Fruit fly (Drosophila melanogaster) whole organism, embryonic: ENCODE data around the gene h-cup.

ENCODE experiments used
- Abd-B ChIP-seq: fragments of 200-800 bp; sonication (Bioruptor generic); optimal IDR thresholded peaks from 2 replicates; lab custom pipeline; 2018; ENCODE audit warnings: missing biosample characterization, mild to moderate bottlenecking, missing genetic modification characterization, moderate library complexity
- B-H2 ChIP-seq: fragments of 200-800 bp; sonication (Bioruptor generic); optimal IDR thresholded peaks from 2 replicates; lab custom pipeline; 2018; ENCODE audit warnings: missing biosample characterization, mild to moderate bottlenecking, missing genetic modification characterization
- Blimp-1 ChIP-seq: fragments of 200-800 bp; sonication (Bioruptor generic); optimal IDR thresholded peaks from 3 replicates; lab custom pipeline; 2018; ENCODE audit warnings: missing biosample characterization, missing genetic modification characterization, mild to moderate bottlenecking, moderate library complexity, missing genetic modification reagents
- CG10654 ChIP-seq: fragments of 200-800 bp; sonication (Bioruptor generic); optimal IDR thresholded peaks from 2 replicates; lab custom pipeline; 2016; ENCODE audit warnings: missing biosample characterization, missing genetic modification characterization
- CG11456 ChIP-seq: fragments of 200-800 bp; sonication (Bioruptor generic); IDR thresholded peaks from 3 replicates; pipeline ENCODE4 v1.3.6; 2022; ENCODE audit warnings: missing biosample characterization, missing genetic modification characterization
- CG12155 ChIP-seq: fragments of 200-800 bp; sonication (Bioruptor generic); optimal IDR thresholded peaks from 3 replicates; lab custom pipeline; 2016; ENCODE audit warnings: missing biosample characterization, missing genetic modification characterization
- CG13296 ChIP-seq: fragments of 200-800 bp; sonication (Bioruptor generic); optimal IDR thresholded peaks from 3 replicates; lab custom pipeline; 2018; ENCODE audit warnings: missing biosample characterization, mild to moderate bottlenecking, missing genetic modification characterization
- CG13424 ChIP-seq: fragments of 200-800 bp; sonication (Bioruptor generic); optimal IDR thresholded peaks from 2 replicates; lab custom pipeline; 2019; ENCODE audit warnings: missing biosample characterization, mild to moderate bottlenecking, missing genetic modification characterization, moderate library complexity
- CG15011 ChIP-seq: fragments of 200-800 bp; sonication (Bioruptor generic); optimal IDR thresholded peaks from 3 replicates; lab custom pipeline; 2018; ENCODE audit warnings: missing biosample characterization, mild to moderate bottlenecking, missing genetic modification characterization
- CG1602 ChIP-seq: fragments of 200-800 bp; sonication (Bioruptor generic); optimal IDR thresholded peaks from 3 replicates; lab custom pipeline; 2016; ENCODE audit warnings: missing biosample characterization, missing genetic modification characterization
- CG16779 ChIP-seq: fragments of 200-800 bp; sonication (Bioruptor generic); IDR thresholded peaks from 2 replicates; pipeline ENCODE4 v1.3.6; 2022; ENCODE audit warnings: missing biosample characterization, missing genetic modification characterization
- CG34422 ChIP-seq: fragments of 200-800 bp; sonication (Bioruptor generic); IDR thresholded peaks from 3 replicates; pipeline ENCODE4 v1.3.6; 2022; ENCODE audit warnings: missing biosample characterization, missing genetic modification characterization
- CG4730 ChIP-seq: fragments of 200-800 bp; sonication (Bioruptor generic); IDR thresholded peaks from 2 replicates; pipeline ENCODE4 v1.3.6; 2022; ENCODE audit warnings: missing biosample characterization, missing genetic modification characterization
- CG5180 ChIP-seq: fragments of 200-800 bp; sonication (Bioruptor generic); optimal IDR thresholded peaks from 3 replicates; lab custom pipeline; 2017; ENCODE audit warnings: missing biosample characterization, missing genetic modification characterization, mild to moderate bottlenecking, moderate library complexity, missing genetic modification reagents
- CG8388 ChIP-seq: fragments of 200-800 bp; sonication (Bioruptor generic); optimal IDR thresholded peaks from 2 replicates; lab custom pipeline; 2019; ENCODE audit warnings: missing biosample characterization, mild to moderate bottlenecking, missing genetic modification characterization, moderate library complexity
- CG9437 ChIP-seq: fragments of 200-800 bp; sonication (Bioruptor generic); optimal IDR thresholded peaks from 2 replicates; lab custom pipeline; 2018; ENCODE audit warnings: missing biosample characterization, mild to moderate bottlenecking, missing genetic modification characterization
- CG9817 ChIP-seq: fragments of 200-800 bp; sonication (Bioruptor generic); optimal IDR thresholded peaks from 2 replicates; lab custom pipeline; 2018; ENCODE audit warnings: missing biosample characterization, mild to moderate bottlenecking, missing genetic modification characterization, moderate library complexity
- CG9932 ChIP-seq: fragments of 200-800 bp; sonication (Bioruptor generic); IDR thresholded peaks from 2 replicates; pipeline ENCODE4 v1.3.6; 2022; ENCODE audit warnings: missing biosample characterization, missing genetic modification characterization
- D19A ChIP-seq: fragments of 200-800 bp; optimal IDR thresholded peaks from 3 replicates; lab custom pipeline; 2019; ENCODE audit warnings: missing biosample characterization, mild to moderate bottlenecking, missing genetic modification characterization, moderate library complexity
- Dad ChIP-seq: fragments of 200-800 bp; sonication (Bioruptor generic); optimal IDR thresholded peaks from 3 replicates; lab custom pipeline; 2016; ENCODE audit warnings: missing biosample characterization, missing genetic modification characterization
- GATAe ChIP-seq: fragments of 200-800 bp; sonication (Bioruptor generic); conservative IDR thresholded peaks from 2 replicates; pipeline ENCODE4 v1.3.6; 2022; ENCODE audit warnings: missing biosample characterization, missing genetic modification characterization
- Hand ChIP-seq: fragments of 200-800 bp; sonication (Bioruptor generic); optimal IDR thresholded peaks from 2 replicates; lab custom pipeline; 2017; ENCODE audit warnings: mild to moderate bottlenecking, missing biosample characterization, missing genetic modification reagents, missing genetic modification characterization
- HmgZ ChIP-seq: fragments of 200-800 bp; sonication (Bioruptor generic); optimal IDR thresholded peaks from 2 replicates; lab custom pipeline; 2018; ENCODE audit warnings: missing biosample characterization, mild to moderate bottlenecking, missing genetic modification characterization
- Hr78 ChIP-seq, 2 experiments: fragments of 200-800 bp in 1 of 2; fragments of >200 bp in 1 of 2; sonication (Bioruptor generic) in 1 of 2; optimal IDR thresholded peaks; 2 replicates each; lab custom pipeline; 2017 to 2019; ENCODE audit warnings: missing biosample characterization in 2 of 2, missing genetic modification characterization in 2 of 2, mild to moderate bottlenecking in 1 of 2, moderate library complexity in 1 of 2
- MBD-R2 ChIP-seq: fragments of 200-800 bp; sonication (Bioruptor generic); IDR thresholded peaks from 2 replicates; pipeline ENCODE4 v1.3.6; 2022; ENCODE audit warnings: missing biosample characterization, missing genetic modification characterization
- MESR4 ChIP-seq: fragments of 200-800 bp; sonication (Bioruptor generic); optimal IDR thresholded peaks from 2 replicates; lab custom pipeline; 2018; ENCODE audit warnings: missing biosample characterization, mild to moderate bottlenecking, missing genetic modification characterization, moderate library complexity
- Mad ChIP-seq: fragments of 200-800 bp; sonication (Bioruptor generic); optimal IDR thresholded peaks from 2 replicates; lab custom pipeline; 2016; ENCODE audit warnings: missing biosample characterization, missing genetic modification characterization
- Mrtf ChIP-seq: fragments of 200-800 bp; sonication (Bioruptor generic); IDR thresholded peaks from 3 replicates; pipeline ENCODE4 v1.3.6; 2022; ENCODE audit warnings: missing biosample characterization, missing genetic modification characterization
- Oli ChIP-seq: fragments of 200-800 bp; sonication (Bioruptor generic); optimal IDR thresholded peaks from 2 replicates; lab custom pipeline; 2018; ENCODE audit warnings: missing biosample characterization, mild to moderate bottlenecking, missing genetic modification characterization, moderate library complexity
- Poxn ChIP-seq: fragments of 200-800 bp; sonication (Bioruptor generic); IDR thresholded peaks from 2 replicates; pipeline ENCODE4 v1.3.6; 2022; ENCODE audit warnings: missing biosample characterization, missing genetic modification characterization
- Xbp1 ChIP-seq: fragments of 200-800 bp; sonication (Bioruptor generic); optimal IDR thresholded peaks from 3 replicates; lab custom pipeline; 2016; ENCODE audit warnings: missing biosample characterization, mild to moderate bottlenecking, missing genetic modification characterization
- br ChIP-seq: fragments of >200 bp; optimal IDR thresholded peaks from 2 replicates; lab custom pipeline; 2017
- bsh ChIP-seq, 2 experiments: fragments of 200-800 bp; sonication (Bioruptor generic); optimal IDR thresholded peaks; 2 replicates each; lab custom pipeline; 2017 to 2018; ENCODE audit warnings: mild to moderate bottlenecking in 2 of 2, missing biosample characterization in 2 of 2, missing genetic modification characterization in 2 of 2, moderate library complexity in 1 of 2
- cas ChIP-seq: fragments of 200-800 bp; sonication (Bioruptor generic); IDR thresholded peaks from 2 replicates; pipeline ENCODE4 v1.3.6; 2022; ENCODE audit warnings: missing biosample characterization, missing genetic modification characterization
- chn ChIP-seq: fragments of 200-800 bp; sonication (Bioruptor generic); optimal IDR thresholded peaks from 2 replicates; lab custom pipeline; 2016; ENCODE audit warnings: missing biosample characterization, missing genetic modification characterization
- dmrt11E ChIP-seq: fragments of 200-800 bp; sonication (Bioruptor generic); optimal IDR thresholded peaks from 3 replicates; lab custom pipeline; 2018; ENCODE audit warnings: missing biosample characterization, mild to moderate bottlenecking, missing genetic modification characterization, moderate library complexity
- dmrt99B ChIP-seq: fragments of 200-800 bp; sonication (Bioruptor generic); optimal IDR thresholded peaks from 2 replicates; lab custom pipeline; 2018; ENCODE audit warnings: missing biosample characterization, mild to moderate bottlenecking, missing genetic modification characterization, moderate library complexity
- esg ChIP-seq: fragments of 200-800 bp; sonication (Bioruptor generic); conservative IDR thresholded peaks from 2 replicates; pipeline ENCODE4 v1.3.6; 2022; ENCODE audit warnings: missing biosample characterization, missing genetic modification characterization
- grau ChIP-seq: fragments of 200-800 bp; optimal IDR thresholded peaks from 3 replicates; lab custom pipeline; 2019; ENCODE audit warnings: missing biosample characterization, mild to moderate bottlenecking, missing genetic modification characterization, moderate library complexity
- gsb-n ChIP-seq: fragments of 200-800 bp; sonication (Bioruptor generic); optimal IDR thresholded peaks from 3 replicates; lab custom pipeline; 2018; ENCODE audit warnings: missing biosample characterization, mild to moderate bottlenecking, missing genetic modification characterization
- mld ChIP-seq: fragments of 200-800 bp; sonication (Bioruptor generic); IDR thresholded peaks from 3 replicates; pipeline ENCODE4 v1.3.6; 2022; ENCODE audit warnings: missing biosample characterization, missing genetic modification characterization; ENCODE audit not compliant: partially characterized antibody
- phol ChIP-seq: fragments of 200-800 bp; sonication (Bioruptor generic); optimal IDR thresholded peaks from 3 replicates; lab custom pipeline; 2018; ENCODE audit warnings: missing biosample characterization, mild to moderate bottlenecking, missing genetic modification characterization, moderate library complexity
- ranshi ChIP-seq: fragments of 200-800 bp; sonication (Bioruptor generic); IDR thresholded peaks from 2 replicates; pipeline ENCODE4 v1.3.6; 2022; ENCODE audit warnings: missing biosample characterization, missing genetic modification characterization
- rib ChIP-seq: fragments of 200-800 bp; sonication (Bioruptor generic); IDR thresholded peaks from 2 replicates; pipeline ENCODE4 v1.3.6; 2022; ENCODE audit warnings: missing biosample characterization, missing genetic modification characterization
- schlank ChIP-seq: fragments of 200-800 bp; sonication (Bioruptor generic); optimal IDR thresholded peaks from 2 replicates; lab custom pipeline; 2018; ENCODE audit warnings: missing biosample characterization, mild to moderate bottlenecking, missing genetic modification characterization
- so ChIP-seq: fragments of 200-800 bp; sonication (Bioruptor generic); IDR thresholded peaks from 3 replicates; pipeline ENCODE4 v1.3.6; 2022; ENCODE audit warnings: missing biosample characterization, missing genetic modification characterization
- stc ChIP-seq: fragments of 200-800 bp; sonication (Bioruptor generic); IDR thresholded peaks from 2 replicates; pipeline ENCODE4 v1.3.6; 2022; ENCODE audit warnings: missing biosample characterization, missing genetic modification characterization
- stwl ChIP-seq: fragments of 200-800 bp; sonication (Bioruptor generic); optimal IDR thresholded peaks from 3 replicates; lab custom pipeline; 2018; ENCODE audit warnings: missing biosample characterization, mild to moderate bottlenecking, missing genetic modification characterization, moderate library complexity
- unc-4 ChIP-seq: fragments of 200-800 bp; sonication (Bioruptor generic); IDR thresholded peaks from 2 replicates; pipeline ENCODE4 v1.3.6; 2022; ENCODE audit warnings: missing biosample characterization, missing genetic modification characterization; ENCODE audit not compliant: partially characterized antibody
- vfl ChIP-seq: fragments of 200-800 bp; sonication (Bioruptor generic); optimal IDR thresholded peaks from 2 replicates; lab custom pipeline; 2016; ENCODE audit warnings: missing biosample characterization, missing genetic modification characterization
- zfh2 ChIP-seq: fragments of 200-800 bp; sonication (Bioruptor generic); optimal IDR thresholded peaks from 2 replicates; lab custom pipeline; 2016; ENCODE audit warnings: missing biosample characterization, missing genetic modification characterization

The h-cup gene

DNA sequence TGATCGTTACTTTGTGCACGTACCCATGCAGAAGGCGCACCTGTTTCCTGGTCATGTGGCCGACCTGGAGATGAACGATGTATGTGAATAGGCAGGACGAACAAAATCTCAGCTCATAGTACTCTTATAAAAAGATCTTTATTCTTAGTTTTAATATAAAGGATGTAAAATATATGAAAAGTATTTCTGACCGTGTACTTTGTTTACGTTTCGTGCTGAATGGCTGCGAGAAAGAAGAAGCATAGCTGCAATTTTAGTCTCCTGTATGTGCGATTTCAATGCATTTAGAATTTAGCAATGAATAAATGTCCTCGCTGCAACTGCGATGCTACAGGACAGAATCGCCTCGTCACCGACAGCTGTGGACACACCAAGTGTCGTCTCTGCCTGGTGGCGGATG, 34.9 kb downstream of the h-cup start, which contains the start of the genes CG42726 and CG42727 (continued):
- TF ChIP-seq mld (no peak), CG13296 (GFP tag; lab: Kevin White, UChicago) (no peak), Mad (GFP tag; lab: Kevin White, UChicago) (peak; percentile 31), gsb-n (tag; lab: Kevin White, UChicago) (no peak), B-H2 (GFP tag; lab: Kevin White, UChicago) (no peak), CG34422 (GFP tag; lab: Robert Waterston, UW) (0 out of 3 replicates have a peak, but pooled peaks have one; percentile 39), Hr78 (GFP tag; optimal IDR thresholded peaks at IDR 0.05; lab: Kevin White, UChicago) (no peak), CG11456 (GFP tag; lab: Robert Waterston, UW) (no peak), CG8388 (GFP tag; lab: Kevin White, UChicago) (peak; percentile 2), ranshi (GFP tag; lab: Robert Waterston, UW) (peak; percentile 41; the same call in 1 of the 2 replicates), Abd-B (no peak), CG5180 (GFP tag; lab: Kevin White, UChicago) (no peak), stc (GFP tag; lab: Robert Waterston, UW) (0 out of 2 replicates have a peak, but pooled peaks have one; percentile 31), cas (GFP tag; lab: Robert Waterston, UW) (no peak), Oli (peak; percentile 26), rib (GFP tag; lab: Robert Waterston, UW) (no peak), CG10654 (peak; percentile 3), CG4730 (GFP tag; lab: Robert Waterston, UW) (0 out of 2 replicates have a peak, but pooled peaks have one; percentile 19), stwl (tag; lab: Kevin White, UChicago) (peak; percentile 23), CG1602 (GFP tag; lab: Kevin White, UChicago) (no peak), MBD-R2 (peak; percentile 94), MESR4 (GFP tag; lab: Kevin White, UChicago) (peak; percentile 75), CG9932 (GFP tag; lab: Robert Waterston, UW) (peak; percentile 53), Xbp1 (GFP tag; lab: Kevin White, UChicago) (peak; percentile 37), CG9437 (GFP tag; lab: Kevin White, UChicago) (no peak), grau (tag; lab: Kevin White, UChicago) (peak; percentile 39), Mrtf (0 out of 3 replicates have a peak, but pooled peaks have one; percentile 12), bsh (GFP tag; optimal IDR thresholded peaks at IDR 0.05; lab: Kevin White, UChicago) (peak in 1 of 2 experiments; percentile 32), Poxn (GFP tag; lab: Robert Waterston, UW) (no peak), CG9817 (peak; percentile 40), phol (tag; lab: Kevin White, UChicago) (peak; percentile 47), Hand (GFP tag; lab: Kevin White, UChicago) (no peak), esg (GFP tag; lab: Robert Waterston, UW) (0 out of 2 replicates have a peak, but pooled peaks have one; percentile 19), Blimp-1 (GFP tag; lab: Kevin White, UChicago) (no peak), so (GFP tag; lab: Robert Waterston, UW) (no peak), D19A (tag; lab: Kevin White, UChicago) (no peak), GATAe (GFP tag; lab: Robert Waterston, UW) (no peak), dmrt99B (tag; lab: Kevin White, UChicago) (no peak), Dad (GFP tag; lab: Kevin White, UChicago) (no peak), HmgZ (tag; lab: Kevin White, UChicago) (peak; percentile 23), dmrt11E (tag; lab: Kevin White, UChicago) (peak; percentile 9), CG13424 (peak; percentile 42), CG12155 (peak; percentile 20), schlank (tag; lab: Kevin White, UChicago) (no peak), vfl (GFP tag; lab: Kevin White, UChicago) (peak; percentile 16), chn (GFP tag; lab: Kevin White, UChicago) (no peak), br (lab: Kevin White, UChicago) (no peak), unc-4 (GFP tag; lab: Robert Waterston, UW) (no peak), CG16779 (GFP tag; lab: Robert Waterston, UW) (no peak), CG15011 (no peak), zfh2 (peak; percentile 26)
